Fruit fly (Drosophila melanogaster): ENCODE data around the gene CG9265.

DNA sequence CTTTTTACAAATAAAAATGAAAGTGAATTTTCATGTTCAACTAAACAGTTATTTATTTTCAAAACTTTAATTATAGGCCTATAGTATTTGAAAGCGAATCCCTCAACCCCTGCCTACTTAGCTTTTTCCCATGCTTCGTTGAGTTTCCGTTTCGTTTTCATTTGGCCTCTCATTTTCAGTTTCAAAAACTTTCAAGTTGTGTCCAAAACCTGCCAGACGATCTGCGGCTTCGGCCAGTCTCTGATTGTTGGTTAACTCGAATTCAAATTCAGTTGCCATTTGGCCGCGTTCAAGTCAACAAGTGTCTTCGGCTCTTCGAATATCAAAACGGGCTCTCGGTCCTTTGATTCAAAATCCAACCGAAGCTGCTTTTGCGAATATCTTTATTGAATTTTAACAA, 19.7 kb upstream of the CG9265 start, which contains the start of gene CG14397:
- TF ChIP-seq CG8478 (optimal IDR thresholded peaks at IDR 0.05) (no peak), CTCF (optimal IDR thresholded peaks at IDR 0.05) (no peak)
